Fruit fly (Drosophila melanogaster): ENCODE measurements around the gene CG11816.

Gene CG11816

DNA sequence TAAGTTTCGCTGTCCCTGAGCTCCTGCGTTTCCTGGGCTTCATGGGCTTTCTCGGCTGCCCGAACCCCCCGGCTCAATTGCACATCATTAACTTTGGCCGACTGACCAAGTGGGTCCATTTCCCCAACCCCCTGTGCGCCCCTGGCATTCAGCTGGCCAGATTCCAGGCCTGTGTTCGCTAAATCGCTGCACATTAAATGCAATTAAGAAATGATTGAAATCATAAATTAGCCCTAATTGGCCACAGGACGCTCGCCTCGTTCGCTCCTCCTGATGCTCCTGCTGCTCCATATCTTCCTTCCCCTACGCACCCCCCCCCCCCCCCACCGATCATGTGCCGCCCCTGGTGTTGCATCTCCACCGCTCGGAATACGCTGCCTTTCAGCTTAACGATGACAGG, 13.5 kb downstream of the CG11816 start:
- TF ChIP-seq scrt (GFP tag; optimal IDR thresholded peaks at IDR 0.05), result no peak
- TF ChIP-seq CG4707 (GFP tag; optimal IDR thresholded peaks at IDR 0.05), result no peak
- TF ChIP-seq slp2 (GFP tag; optimal IDR thresholded peaks at IDR 0.05), result no peak
- TF ChIP-seq CG12155 (GFP tag; optimal IDR thresholded peaks at IDR 0.05), result no peak
- TF ChIP-seq Dip2 (GFP tag; IDR thresholded peaks at IDR 0.05), result no peak
- TF ChIP-seq unc-4 (GFP tag; IDR thresholded peaks at IDR 0.05; ENCODE audit: partially characterized antibody), result no peak
- TF ChIP-seq lmd (GFP tag; IDR thresholded peaks at IDR 0.05), result no peak
- TF ChIP-seq Oli (tag; optimal IDR thresholded peaks at IDR 0.05), result no peak
- no peak for TF ChIP-seq HLH54F (GFP tag; optimal IDR thresholded peaks at IDR 0.05)
- no peak for TF ChIP-seq Max (GFP tag; optimal IDR thresholded peaks at IDR 0.05)
- TF ChIP-seq twi (tag; optimal IDR thresholded peaks at IDR 0.05), result no peak
- no peak for TF ChIP-seq pros (GFP tag; optimal IDR thresholded peaks at IDR 0.05)
- TF ChIP-seq vvl (GFP tag; IDR thresholded peaks at IDR 0.05), result no peak
- no peak for TF ChIP-seq dm (GFP tag; optimal IDR thresholded peaks at IDR 0.05)
- TF ChIP-seq CG6254 (GFP tag; optimal IDR thresholded peaks at IDR 0.05), result no peak
- no peak for TF ChIP-seq Drgx (GFP tag; IDR thresholded peaks at IDR 0.05)

DNA sequence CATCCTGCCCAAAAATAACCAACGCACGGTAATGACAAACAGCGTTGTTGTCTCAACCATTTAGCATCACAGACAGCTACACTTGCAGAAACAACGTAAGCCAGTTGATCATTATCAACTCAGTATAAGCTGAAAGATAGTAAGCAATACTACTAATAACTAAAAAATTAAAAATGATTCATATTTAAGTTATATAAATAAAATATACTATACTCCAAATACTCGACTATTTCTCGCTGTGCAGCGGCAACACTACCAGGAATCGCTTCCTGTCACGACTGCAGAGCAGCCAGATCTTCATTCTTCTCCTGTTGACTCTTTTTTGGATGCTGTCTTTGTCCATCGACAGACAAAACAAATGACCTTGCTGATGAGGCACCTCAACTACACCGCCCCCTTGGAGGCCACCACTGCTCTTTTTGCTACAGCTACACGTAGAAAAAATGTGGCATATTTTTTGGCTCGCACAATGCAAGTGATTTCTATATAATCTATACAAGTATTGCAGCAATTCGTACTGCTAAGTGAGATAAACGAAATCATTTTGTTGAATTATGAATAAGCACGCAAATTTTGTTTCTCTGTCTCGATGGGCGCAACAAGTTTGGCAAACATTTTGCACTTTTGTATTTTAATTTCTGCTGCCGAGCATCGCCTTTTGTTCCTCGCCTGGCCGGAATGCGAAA, 14.5 kb downstream of the CG11816 start:
- TF ChIP-seq Med (GFP tag) (peak; percentile 40), Sry-δ (GFP tag; optimal IDR thresholded peaks at IDR 0.05) (no peak), Abd-B (GFP tag; optimal IDR thresholded peaks at IDR 0.05) (no peak)

- TF ChIP-seq mld (GFP tag; IDR thresholded peaks at IDR 0.05; ENCODE audit: partially characterized antibody), result no peak
- TF ChIP-seq p53 (GFP tag; optimal IDR thresholded peaks at IDR 0.05), result no peak
- TF ChIP-seq caup (GFP tag; optimal IDR thresholded peaks at IDR 0.05; ENCODE audit: severe bottlenecking), result no peak
- no peak for TF ChIP-seq bcd (GFP tag; optimal IDR thresholded peaks at IDR 0.05)
- TF ChIP-seq Med (GFP tag), result peak; percentile 20
- TF ChIP-seq HHEX (GFP tag; optimal IDR thresholded peaks at IDR 0.05), result no peak
- TF ChIP-seq Hsf (GFP tag; optimal IDR thresholded peaks at IDR 0.05), result no peak
- TF ChIP-seq CG33557 (GFP tag; optimal IDR thresholded peaks at IDR 0.05), result no peak
- TF ChIP-seq ab (GFP tag; optimal IDR thresholded peaks at IDR 0.05), result no peak
- TF ChIP-seq gem (tag; optimal IDR thresholded peaks at IDR 0.05), result peak; percentile 12
- no peak for TF ChIP-seq CG15269 (tag; optimal IDR thresholded peaks at IDR 0.05)
- TF ChIP-seq Deaf1 (tag; optimal IDR thresholded peaks at IDR 0.05), result no peak
- TF ChIP-seq Ravus (GFP tag; IDR thresholded peaks at IDR 0.05), result no peak
- TF ChIP-seq CG7963 (GFP tag; IDR thresholded peaks at IDR 0.05; ENCODE audit: partially characterized antibody), result no peak
- no peak for TF ChIP-seq wor (GFP tag; IDR thresholded peaks at IDR 0.05)
- TF ChIP-seq unpg (GFP tag; optimal IDR thresholded peaks at IDR 0.05), result no peak
- TF ChIP-seq crp (GFP tag; optimal IDR thresholded peaks at IDR 0.05), result no peak
- no peak for TF ChIP-seq Chrac-16 (GFP tag; optimal IDR thresholded peaks at IDR 0.05)
- TF ChIP-seq corto (GFP tag; optimal IDR thresholded peaks at IDR 0.05), result no peak
- TF ChIP-seq nom (GFP tag; optimal IDR thresholded peaks at IDR 0.05), result no peak
- no peak for TF ChIP-seq CG1233 (GFP tag; optimal IDR thresholded peaks at IDR 0.05)
- TF ChIP-seq row (GFP tag; IDR thresholded peaks at IDR 0.05), result 0 out of 3 replicates have a peak, but pooled peaks have one; percentile 6
- no peak for TF ChIP-seq tin (GFP tag; optimal IDR thresholded peaks at IDR 0.05)
Measured at dm6 chrX:13539448-13539847, 16.2 kb downstream of the CG11816 start.

Measured in whole organism, embryonic.